Fruit fly (Drosophila melanogaster) whole organism, pupa: ENCODE data around the gene Spn38F.

Experiments used
- CG12605 ChIP-seq: fragments of 200-800 bp; sonication (Bioruptor generic); IDR thresholded peaks from 2 replicates; pipeline ENCODE4 v1.3.6; 2022; ENCODE audit warnings: missing biosample characterization, missing genetic modification characterization
- CG17806 ChIP-seq: fragments of 200-800 bp; sonication (Bioruptor generic); optimal IDR thresholded peaks from 2 replicates; lab custom pipeline; 2018; ENCODE audit warnings: missing biosample characterization, mild to moderate bottlenecking, missing genetic modification characterization, moderate library complexity
- CG34367 ChIP-seq: fragments of 200-800 bp; sonication (Bioruptor generic); optimal IDR thresholded peaks from 2 replicates; lab custom pipeline; 2018; ENCODE audit warnings: missing biosample characterization, mild to moderate bottlenecking, missing genetic modification characterization
- CG4496 ChIP-seq: fragments of 200-800 bp; sonication (Bioruptor generic); IDR thresholded peaks from 3 replicates; pipeline ENCODE4 v1.3.6; 2022; ENCODE audit warnings: missing biosample characterization, missing genetic modification characterization
- CG8301 ChIP-seq: fragments of 200-800 bp; sonication (Bioruptor generic); optimal IDR thresholded peaks from 2 replicates; lab custom pipeline; 2018; ENCODE audit warnings: missing biosample characterization, mild to moderate bottlenecking, missing genetic modification characterization
- CG9948 ChIP-seq: fragments of 200-800 bp; sonication (Bioruptor generic); optimal IDR thresholded peaks from 2 replicates; lab custom pipeline; 2018; ENCODE audit warnings: missing biosample characterization, mild to moderate bottlenecking, missing genetic modification characterization, moderate library complexity
- D1 ChIP-seq: fragments of 200-800 bp; sonication (Bioruptor generic); optimal IDR thresholded peaks from 2 replicates; lab custom pipeline; 2018; ENCODE audit warnings: missing biosample characterization, mild to moderate bottlenecking, missing genetic modification characterization, moderate library complexity
- EcR ChIP-seq: fragments of 200-800 bp; sonication (Bioruptor generic); optimal IDR thresholded peaks from 3 replicates; lab custom pipeline; 2019; ENCODE audit warnings: missing biosample characterization, missing genetic modification characterization, mild to moderate bottlenecking, moderate library complexity, missing genetic modification reagents
- Ets98B ChIP-seq: fragments of 200-800 bp; sonication (Bioruptor generic); IDR thresholded peaks from 2 replicates; pipeline ENCODE4 v1.3.6; 2022; ENCODE audit warnings: missing biosample characterization, missing genetic modification characterization
- Pif1B ChIP-seq: fragments of 200-800 bp; sonication (Bioruptor generic); optimal IDR thresholded peaks from 3 replicates; lab custom pipeline; 2016; ENCODE audit warnings: missing biosample characterization, missing genetic modification characterization
- Snoo ChIP-seq: fragments of 200-800 bp; sonication (Bioruptor generic); optimal IDR thresholded peaks from 3 replicates; lab custom pipeline; 2017; ENCODE audit warnings: missing biosample characterization, mild to moderate bottlenecking, missing genetic modification characterization, inconsistent platforms

- no peak for TF ChIP-seq CG9948 (tag; lab: Kevin White, UChicago)
- TF ChIP-seq CG12605 (GFP tag; lab: Robert Waterston, UW) = no peak
- TF ChIP-seq CG17806 = no peak
- TF ChIP-seq Snoo (tag; lab: Kevin White, UChicago) = no peak
- TF ChIP-seq EcR (GFP tag; lab: Kevin White, UChicago) = no peak
- TF ChIP-seq D1 (tag; lab: Kevin White, UChicago) = no peak
- TF ChIP-seq CG8301 (tag; lab: Kevin White, UChicago) = no peak
- TF ChIP-seq Pif1B (GFP tag; lab: Kevin White, UChicago) = no peak
- TF ChIP-seq Ets98B (GFP tag; lab: Robert Waterston, UW) = no peak
- no peak for TF ChIP-seq CG34367 (tag; lab: Kevin White, UChicago)
- no peak for TF ChIP-seq CG4496 (GFP tag; lab: Robert Waterston, UW)
Measured at dm6 chr2L:20829309-20829708, 8.5 kb downstream of the Spn38F start, which contains the start of gene CG31673.
